Worm (Caenorhabditis elegans) whole organism, L2 larva: ENCODE data around the gene nhr-204.

ENCODE experiments used
- ama-1 ChIP-seq: fragments of 150-350 bp; optimal IDR thresholded peaks from 2 replicates; lab custom pipeline; 2018; ENCODE audit warnings: inconsistent platforms
- nhr-12 ChIP-seq: fragments of 150-350 bp; optimal IDR thresholded peaks from 2 replicates; lab custom pipeline; 2014; ENCODE audit warnings: missing biosample characterization, missing genetic modification characterization

DNA sequence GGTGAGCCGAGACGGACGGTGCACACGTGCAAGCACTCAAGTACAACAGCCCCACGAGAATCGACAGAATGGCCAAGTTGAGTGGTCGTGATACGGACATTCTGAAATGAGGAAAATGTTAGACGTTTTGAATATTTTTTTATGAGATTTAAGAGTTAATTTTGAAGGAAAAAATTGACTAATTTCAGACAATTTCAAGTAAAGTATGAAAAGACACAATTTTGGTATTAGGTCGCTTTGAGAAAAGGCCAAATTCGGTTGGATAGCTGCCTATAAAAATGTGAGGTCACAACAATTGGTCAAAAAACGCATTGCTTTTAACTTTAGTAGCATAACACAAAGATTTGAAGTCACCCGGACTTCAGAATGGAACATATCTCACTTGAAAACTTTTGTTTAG is 14.2 kb upstream of the nhr-204 start, which contains the start of gene nlp-70:
- TF ChIP-seq nhr-12 (no peak), ama-1 (lab: Kevin White, UChicago) (no peak)
